Worm (Caenorhabditis elegans) whole organism, early embryonic: Measurements from ENCODE around the gene fbxa-192.

Source experiments
- B0310.2 ChIP-seq: sonication (generic microtip); optimal IDR thresholded peaks from 2 replicates; lab custom pipeline; 2016; ENCODE audit warnings: mild to moderate bottlenecking, missing genetic modification characterization, missing compliant biosample characterization
- F13C5.2 ChIP-seq: sonication (generic microtip); optimal IDR thresholded peaks from 2 replicates; lab custom pipeline; 2017; ENCODE audit warnings: mild to moderate bottlenecking, missing genetic modification characterization, inconsistent platforms, missing compliant biosample characterization
- ama-1 ChIP-seq: fragments of 150-350 bp; optimal IDR thresholded peaks from 2 replicates; lab custom pipeline; 2014
- ceh-36 ChIP-seq: sonication (generic microtip); optimal IDR thresholded peaks from 2 replicates; lab custom pipeline; 2016; ENCODE audit warnings: missing genetic modification characterization, inconsistent platforms, missing compliant biosample characterization
- flt-1 ChIP-seq: fragments of 200-800 bp; sonication (Bioruptor generic); IDR thresholded peaks from 2 replicates; pipeline ENCODE4 v1.3.6; 2022; ENCODE audit warnings: missing genetic modification characterization, missing compliant biosample characterization
- hmg-4 ChIP-seq: fragments of 200-800 bp; sonication (Bioruptor generic); optimal IDR thresholded peaks from 2 replicates; lab custom pipeline; 2018; ENCODE audit warnings: mild to moderate bottlenecking, missing genetic modification characterization, missing compliant biosample characterization
- hnd-1 ChIP-seq: sonication (generic microtip); optimal IDR thresholded peaks from 2 replicates; lab custom pipeline; 2016; ENCODE audit warnings: missing genetic modification characterization, missing compliant biosample characterization
- pes-1 ChIP-seq: fragments of 200-800 bp; sonication (Bioruptor generic); IDR thresholded peaks from 2 replicates; pipeline ENCODE4 v1.3.6; 2022; ENCODE audit warnings: missing genetic modification reagents, missing genetic modification characterization, missing compliant biosample characterization
- sea-1 ChIP-seq: fragments of 200-800 bp; sonication (Bioruptor generic); conservative IDR thresholded peaks from 2 replicates; pipeline ENCODE4 v1.3.6; 2022; ENCODE audit warnings: missing genetic modification characterization, missing compliant biosample characterization
- tbx-11 ChIP-seq: fragments of 200-800 bp; sonication (Bioruptor generic); IDR thresholded peaks from 2 replicates; pipeline ENCODE4 v1.3.6; 2022; ENCODE audit warnings: missing genetic modification characterization, missing compliant biosample characterization
- tra-4 ChIP-seq: sonication (generic microtip); optimal IDR thresholded peaks from 2 replicates; lab custom pipeline; 2017; ENCODE audit warnings: missing genetic modification characterization, missing compliant biosample characterization

DNA sequence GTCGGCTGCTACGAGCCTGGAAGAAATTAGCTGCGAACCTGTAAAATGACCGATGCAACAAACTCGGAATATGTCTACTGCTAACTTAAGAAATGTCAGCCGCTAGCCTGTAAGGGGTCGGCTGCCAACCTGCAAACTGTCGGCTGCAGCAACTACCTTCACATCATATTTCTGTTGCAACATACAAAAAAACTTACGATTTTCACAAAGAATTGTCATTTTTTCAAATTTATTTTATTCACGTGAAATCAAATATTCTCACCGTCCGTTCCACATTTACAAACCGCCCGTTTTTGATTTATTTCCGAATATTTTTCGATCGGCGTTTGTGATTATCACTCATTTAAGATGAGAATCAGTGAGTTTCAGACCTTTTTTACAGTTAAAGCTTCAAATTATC lies 49.3 kb upstream of the fbxa-192 start, which contains the start of gene Y26G10.6:
- TF ChIP-seq ama-1 (no peak), ceh-36 (no peak), flt-1 (no peak), F13C5.2 (tag; lab: Kevin White, UChicago) (no peak), tra-4 (tag; lab: Kevin White, UChicago) (no peak), pes-1 (GFP tag; lab: Robert Waterston, UW) (no peak), B0310.2 (tag; lab: Kevin White, UChicago) (no peak), hmg-4 (GFP tag; lab: Kevin White, UChicago) (no peak), sea-1 (no peak), tbx-11 (GFP tag; lab: Robert Waterston, UW) (no peak), hnd-1 (tag; lab: Kevin White, UChicago) (no peak)
